Fruit fly (Drosophila melanogaster) whole organism, prepupa: Measurements from ENCODE around the gene CG42655.

Experiments used
- Blimp-1 ChIP-seq: fragments of 200-800 bp; sonication (Bioruptor generic); optimal IDR thresholded peaks from 3 replicates; lab custom pipeline; 2017; ENCODE audit warnings: missing biosample characterization, missing genetic modification characterization, mild to moderate bottlenecking, moderate library complexity, missing genetic modification reagents
- CG10631 ChIP-seq: fragments of 200-800 bp; sonication (Bioruptor generic); optimal IDR thresholded peaks from 2 replicates; lab custom pipeline; 2016; ENCODE audit warnings: missing biosample characterization, missing genetic modification characterization
- CG10669 ChIP-seq: fragments of 200-800 bp; sonication (Bioruptor generic); optimal IDR thresholded peaks from 3 replicates; lab custom pipeline; 2018; ENCODE audit warnings: missing biosample characterization, mild to moderate bottlenecking, missing genetic modification characterization, moderate library complexity
- CG11294 ChIP-seq: fragments of 200-800 bp; sonication (Bioruptor generic); IDR thresholded peaks from 2 replicates; pipeline ENCODE4 v1.3.6; 2022; ENCODE audit warnings: missing biosample characterization, missing genetic modification characterization
- CG11762 ChIP-seq: fragments of 200-800 bp; sonication (Bioruptor generic); optimal IDR thresholded peaks from 3 replicates; lab custom pipeline; 2016; ENCODE audit warnings: missing biosample characterization, missing genetic modification characterization; ENCODE audit not compliant: insufficient read depth
- CG11902 ChIP-seq: fragments of 200-800 bp; sonication (Bioruptor generic); optimal IDR thresholded peaks from 3 replicates; lab custom pipeline; 2016; ENCODE audit warnings: missing biosample characterization, missing genetic modification characterization
- CG15336 ChIP-seq: fragments of 200-800 bp; sonication (Bioruptor generic); IDR thresholded peaks from 2 replicates; pipeline ENCODE4 v1.3.6; 2022; ENCODE audit warnings: missing biosample characterization, missing genetic modification characterization
- CG1621 ChIP-seq: fragments of 200-800 bp; sonication (Bioruptor generic); optimal IDR thresholded peaks from 3 replicates; lab custom pipeline; 2018; ENCODE audit warnings: missing biosample characterization, mild to moderate bottlenecking, missing genetic modification characterization
- CG3032 ChIP-seq: fragments of 200-800 bp; optimal IDR thresholded peaks from 2 replicates; lab custom pipeline; 2019; ENCODE audit warnings: missing biosample characterization, mild to moderate bottlenecking, missing genetic modification characterization, moderate library complexity
- CG31627 ChIP-seq: fragments of 200-800 bp; sonication (Bioruptor generic); optimal IDR thresholded peaks from 3 replicates; lab custom pipeline; 2016; ENCODE audit warnings: missing biosample characterization, missing genetic modification characterization
- CG32006 ChIP-seq: fragments of 200-800 bp; sonication (Bioruptor generic); optimal IDR thresholded peaks from 3 replicates; lab custom pipeline; 2017; ENCODE audit warnings: missing biosample characterization, mild to moderate bottlenecking, missing genetic modification characterization
- CG34406 ChIP-seq: fragments of 200-800 bp; sonication (Bioruptor generic); optimal IDR thresholded peaks from 3 replicates; lab custom pipeline; 2016; ENCODE audit warnings: missing biosample characterization, missing genetic modification characterization
- CG3919 ChIP-seq: fragments of 200-800 bp; sonication (Bioruptor generic); optimal IDR thresholded peaks from 3 replicates; lab custom pipeline; 2016; ENCODE audit warnings: missing biosample characterization, missing genetic modification characterization
- CG6163 ChIP-seq: fragments of 200-800 bp; sonication (Bioruptor generic); IDR thresholded peaks from 3 replicates; pipeline ENCODE4 v1.3.6; 2022; ENCODE audit warnings: missing biosample characterization, missing genetic modification characterization
- CG6276 ChIP-seq: fragments of 200-800 bp; sonication (Bioruptor generic); optimal IDR thresholded peaks from 2 replicates; lab custom pipeline; 2017; ENCODE audit warnings: missing biosample characterization, mild to moderate bottlenecking, missing genetic modification characterization
- CG6808 ChIP-seq: fragments of 200-800 bp; sonication (Bioruptor generic); optimal IDR thresholded peaks from 3 replicates; lab custom pipeline; 2017; ENCODE audit warnings: missing biosample characterization, missing genetic modification characterization, mild to moderate bottlenecking, moderate library complexity, missing genetic modification reagents
- CG6854 ChIP-seq: fragments of 200-800 bp; sonication (Bioruptor generic); optimal IDR thresholded peaks from 2 replicates; lab custom pipeline; 2017; ENCODE audit warnings: missing biosample characterization, mild to moderate bottlenecking, missing genetic modification characterization
- CG7368 ChIP-seq: fragments of 200-800 bp; sonication (Bioruptor generic); optimal IDR thresholded peaks from 3 replicates; lab custom pipeline; 2016; ENCODE audit warnings: missing biosample characterization, missing genetic modification characterization
- CG8632 ChIP-seq: fragments of 200-800 bp; sonication (Bioruptor generic); optimal IDR thresholded peaks from 3 replicates; lab custom pipeline; 2016; ENCODE audit warnings: missing biosample characterization, missing genetic modification characterization
- CG9139 ChIP-seq: fragments of 200-800 bp; sonication (Bioruptor generic); optimal IDR thresholded peaks from 3 replicates; lab custom pipeline; 2017; ENCODE audit warnings: missing biosample characterization, mild to moderate bottlenecking, missing genetic modification characterization
- Eip75B ChIP-seq: fragments of 200-800 bp; sonication (Bioruptor generic); optimal IDR thresholded peaks from 3 replicates; lab custom pipeline; 2016; ENCODE audit warnings: missing biosample characterization, missing genetic modification characterization
- Eip78C ChIP-seq: fragments of 200-800 bp; sonication (Bioruptor generic); peaks from one replicate; lab custom pipeline; 2016; ENCODE audit warnings: missing biosample characterization, missing genetic modification characterization
- Eip93F ChIP-seq: fragments of 200-800 bp; sonication (Bioruptor generic); optimal IDR thresholded peaks from 2 replicates; lab custom pipeline; 2016; ENCODE audit warnings: missing biosample characterization, mild to moderate bottlenecking, missing genetic modification characterization
- Ets21C ChIP-seq: fragments of 200-800 bp; sonication (Bioruptor generic); optimal IDR thresholded peaks from 3 replicates; lab custom pipeline; 2016; ENCODE audit warnings: missing biosample characterization, missing genetic modification characterization
- Ets96B ChIP-seq: fragments of 200-800 bp; optimal IDR thresholded peaks from 2 replicates; lab custom pipeline; 2019; ENCODE audit warnings: missing biosample characterization, mild to moderate bottlenecking, missing genetic modification characterization, moderate library complexity
- Gug ChIP-seq: fragments of 200-800 bp; sonication (Bioruptor generic); IDR thresholded peaks from 2 replicates; pipeline ENCODE4 v1.3.6; 2022; ENCODE audit warnings: missing biosample characterization, missing genetic modification characterization
- Hr4 ChIP-seq: fragments of 200-800 bp; sonication (Bioruptor generic); optimal IDR thresholded peaks from 3 replicates; lab custom pipeline; 2016; ENCODE audit warnings: missing biosample characterization, missing genetic modification characterization
- Lpt ChIP-seq: fragments of 200-800 bp; sonication (Bioruptor generic); optimal IDR thresholded peaks from 3 replicates; lab custom pipeline; 2016; ENCODE audit warnings: missing biosample characterization, missing genetic modification characterization
- Met ChIP-seq: fragments of 200-800 bp; sonication (Bioruptor generic); optimal IDR thresholded peaks from 3 replicates; lab custom pipeline; 2016; ENCODE audit warnings: missing biosample characterization, missing genetic modification characterization
- OdsH ChIP-seq: fragments of 200-800 bp; sonication (Bioruptor generic); optimal IDR thresholded peaks from 3 replicates; lab custom pipeline; 2016; ENCODE audit warnings: missing biosample characterization, missing genetic modification characterization
- Smox ChIP-seq: fragments of 200-800 bp; sonication (Bioruptor generic); optimal IDR thresholded peaks from 3 replicates; lab custom pipeline; 2016; ENCODE audit warnings: missing biosample characterization, missing genetic modification characterization
- Sox102F ChIP-seq: fragments of 200-800 bp; sonication (Bioruptor generic); optimal IDR thresholded peaks from 2 replicates; lab custom pipeline; 2016; ENCODE audit warnings: missing biosample characterization, mild to moderate bottlenecking, missing genetic modification characterization
- Sox14 ChIP-seq: fragments of 200-800 bp; sonication (Bioruptor generic); optimal IDR thresholded peaks from 3 replicates; lab custom pipeline; 2016; ENCODE audit warnings: missing biosample characterization, missing genetic modification characterization
- Sox15 ChIP-seq: fragments of 200-800 bp; sonication (Bioruptor generic); optimal IDR thresholded peaks from 3 replicates; lab custom pipeline; 2016; ENCODE audit warnings: missing biosample characterization, missing genetic modification characterization
- achi ChIP-seq: fragments of 200-800 bp; sonication (Bioruptor generic); optimal IDR thresholded peaks from 3 replicates; lab custom pipeline; 2016; ENCODE audit warnings: missing biosample characterization, missing genetic modification characterization
- cyc ChIP-seq: fragments of 200-800 bp; sonication (Bioruptor generic); optimal IDR thresholded peaks from 3 replicates; lab custom pipeline; 2016; ENCODE audit warnings: missing biosample characterization, missing genetic modification characterization
- dac ChIP-seq: fragments of 200-800 bp; sonication (Bioruptor generic); optimal IDR thresholded peaks from 2 replicates; lab custom pipeline; 2017; ENCODE audit warnings: missing biosample characterization, mild to moderate bottlenecking, missing genetic modification characterization
- dsx ChIP-seq: fragments of 200-800 bp; optimal IDR thresholded peaks from 3 replicates; lab custom pipeline; 2019; ENCODE audit warnings: missing biosample characterization, mild to moderate bottlenecking, missing genetic modification characterization, moderate library complexity; ENCODE audit not compliant: poor library complexity, severe bottlenecking
- eg ChIP-seq: fragments of 200-800 bp; sonication (Bioruptor generic); IDR thresholded peaks from 3 replicates; pipeline ENCODE4 v1.3.6; 2022; ENCODE audit warnings: missing biosample characterization, missing genetic modification characterization
- fd59A ChIP-seq: fragments of 200-800 bp; sonication (Bioruptor generic); optimal IDR thresholded peaks from 2 replicates; lab custom pipeline; 2017; ENCODE audit warnings: missing biosample characterization, mild to moderate bottlenecking, missing genetic modification characterization, missing genetic modification reagents
- fd85E ChIP-seq: fragments of 200-800 bp; sonication (Bioruptor generic); optimal IDR thresholded peaks from 3 replicates; lab custom pipeline; 2016; ENCODE audit warnings: missing biosample characterization, missing genetic modification characterization
- salr ChIP-seq, 2 experiments: fragments of 200-800 bp; sonication (Bioruptor generic); optimal IDR thresholded peaks; 3 replicates each; lab custom pipeline; 2016 to 2018; ENCODE audit warnings: missing biosample characterization in 2 of 2, missing genetic modification characterization in 2 of 2, mild to moderate bottlenecking in 1 of 2
- spab ChIP-seq: fragments of 200-800 bp; sonication (Bioruptor generic); optimal IDR thresholded peaks from 2 replicates; lab custom pipeline; 2017; ENCODE audit warnings: missing biosample characterization, mild to moderate bottlenecking, missing genetic modification characterization, missing genetic modification reagents
- ss ChIP-seq, 2 experiments: fragments of 200-800 bp; sonication (Bioruptor generic); optimal IDR thresholded peaks; 2 replicates in 1 of 2; 3 replicates in 1 of 2; lab custom pipeline; 2017 to 2018; ENCODE audit warnings: mild to moderate bottlenecking in 2 of 2, missing biosample characterization in 2 of 2, missing genetic modification characterization in 2 of 2, moderate library complexity in 1 of 2
- topi ChIP-seq: fragments of 200-800 bp; sonication (Bioruptor generic); optimal IDR thresholded peaks from 3 replicates; lab custom pipeline; 2016; ENCODE audit warnings: missing biosample characterization, missing genetic modification characterization
- vri ChIP-seq: fragments of 200-800 bp; sonication (Bioruptor generic); optimal IDR thresholded peaks from 3 replicates; lab custom pipeline; 2016; ENCODE audit warnings: missing biosample characterization, mild to moderate bottlenecking, missing genetic modification characterization

The CG42655 gene

DNA sequence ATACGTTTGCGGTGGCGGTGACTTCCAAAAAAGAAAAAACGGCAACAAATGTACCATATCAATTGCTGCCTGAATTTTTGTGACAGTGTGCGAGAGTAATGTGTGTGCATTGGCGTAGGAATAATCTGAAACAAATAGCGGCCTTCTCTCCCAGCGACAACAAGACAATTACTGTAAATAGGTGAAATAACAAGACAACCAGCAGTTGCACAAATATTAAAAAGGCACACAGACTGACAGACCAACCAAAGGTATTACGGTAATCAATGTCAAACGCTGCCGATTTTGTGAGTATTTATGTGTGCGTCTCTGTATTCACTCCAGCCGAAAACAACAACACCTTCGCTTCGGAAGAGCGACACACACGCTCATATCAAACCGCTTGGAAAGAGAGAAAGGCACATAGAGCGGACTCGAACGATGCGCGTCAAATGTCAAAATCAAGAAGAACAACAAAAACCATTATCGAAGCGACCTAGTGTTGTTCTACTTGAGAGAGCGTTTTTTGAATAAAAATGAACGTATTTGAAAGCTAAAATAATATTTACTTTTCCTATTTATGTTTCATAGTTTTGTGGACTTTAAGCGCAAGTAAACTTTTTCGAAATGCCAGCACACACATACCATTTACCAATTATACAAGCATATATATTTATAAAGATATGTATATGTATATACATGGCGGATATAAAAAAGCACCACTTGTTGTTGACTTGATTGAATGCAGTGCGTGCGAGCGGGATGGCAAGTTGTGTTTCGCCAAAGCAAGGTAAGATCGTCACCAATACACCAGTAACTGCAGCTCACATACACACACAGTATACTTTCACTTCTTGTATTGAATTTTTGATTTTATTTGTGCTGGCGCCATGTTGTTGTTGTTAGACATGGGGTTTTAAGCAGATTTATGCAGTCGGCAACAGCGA lies 46.5 kb downstream of the CG42655 start (continued):
- TF ChIP-seq CG3919 (peak; percentile 23), fd85E (GFP tag; lab: Kevin White, UChicago) (no peak), CG6854 (GFP tag; lab: Kevin White, UChicago) (no peak), ss (GFP tag; optimal IDR thresholded peaks at IDR 0.05; lab: Kevin White, UChicago) (no peak), CG6276 (GFP tag; lab: Kevin White, UChicago) (no peak), Eip93F (GFP tag; lab: Kevin White, UChicago) (peak; percentile 38), Hr4 (GFP tag; lab: Kevin White, UChicago) (no peak), Smox (no peak), CG34406 (GFP tag; lab: Kevin White, UChicago) (no peak), CG10631 (GFP tag; lab: Kevin White, UChicago) (no peak), Blimp-1 (GFP tag; lab: Kevin White, UChicago) (peak; percentile 96), CG8632 (no peak), Gug (GFP tag; lab: Robert Waterston, UW) (no peak), Lpt (GFP tag; lab: Kevin White, UChicago) (no peak), eg (no peak), CG3032 (no peak), Sox14 (GFP tag; lab: Kevin White, UChicago) (no peak), achi (GFP tag; lab: Kevin White, UChicago) (no peak), CG6163 (GFP tag; lab: Robert Waterston, UW) (no peak), CG11294 (GFP tag; lab: Robert Waterston, UW) (no peak), CG7368 (GFP tag; lab: Kevin White, UChicago) (no peak), CG15336 (GFP tag; lab: Robert Waterston, UW) (no peak), Eip78C (peak; percentile 78), CG9139 (no peak), CG32006 (GFP tag; lab: Kevin White, UChicago) (no peak), topi (no peak), OdsH (GFP tag; lab: Kevin White, UChicago) (no peak), dsx (peak; percentile 57), Ets96B (tag; lab: Kevin White, UChicago) (no peak), CG11902 (no peak), cyc (GFP tag; lab: Kevin White, UChicago) (no peak), Sox102F (GFP tag; lab: Kevin White, UChicago) (peak; percentile 10), Ets21C (GFP tag; lab: Kevin White, UChicago) (no peak), Met (GFP tag; lab: Kevin White, UChicago) (no peak), salr (GFP tag; optimal IDR thresholded peaks at IDR 0.05; lab: Kevin White, UChicago) (peak in 1 of 2 experiments; percentile 17), Eip75B (GFP tag; lab: Kevin White, UChicago) (no peak)

DNA sequence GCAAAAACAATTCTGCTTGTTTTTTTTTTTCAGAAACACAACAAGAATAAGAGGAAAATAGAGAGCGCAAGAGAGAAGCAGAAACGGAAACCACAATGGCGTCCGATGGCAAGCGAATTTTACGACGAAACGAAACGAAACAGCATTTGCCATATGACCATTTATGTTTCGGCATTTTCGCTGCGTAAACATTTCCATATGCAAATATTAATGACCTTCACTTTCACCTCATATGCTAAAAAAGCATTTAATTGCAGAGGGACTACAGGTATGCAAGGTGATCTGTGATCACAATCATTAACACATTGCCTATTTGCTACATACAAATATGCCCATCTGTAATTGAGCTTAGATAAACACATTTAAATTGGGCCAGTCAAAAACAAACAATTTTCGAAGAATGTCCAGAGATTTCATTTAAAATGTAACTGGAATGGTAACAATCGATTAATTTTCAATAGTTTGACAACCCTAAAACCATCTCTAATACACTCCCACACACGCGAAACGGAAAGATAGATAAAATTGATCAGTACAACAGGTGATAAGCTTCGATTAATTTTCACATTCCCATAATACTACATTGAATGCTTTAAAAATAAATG lies 47.3 kb downstream of the CG42655 start:
- TF ChIP-seq Met (GFP tag; lab: Kevin White, UChicago), result no peak
- TF ChIP-seq Gug (GFP tag; lab: Robert Waterston, UW), result no peak
- no peak for TF ChIP-seq dac
- no peak for TF ChIP-seq ss (GFP tag; optimal IDR thresholded peaks at IDR 0.05; lab: Kevin White, UChicago)
- no peak for TF ChIP-seq CG6808 (GFP tag; lab: Kevin White, UChicago)
- no peak for TF ChIP-seq CG11762
- TF ChIP-seq fd59A (GFP tag; lab: Kevin White, UChicago), result no peak
- 0 out of 3 replicates have a peak, but pooled peaks have one; percentile 13 for TF ChIP-seq eg
- no peak for TF ChIP-seq OdsH (GFP tag; lab: Kevin White, UChicago)
- no peak for TF ChIP-seq Sox102F (GFP tag; lab: Kevin White, UChicago)
- TF ChIP-seq Sox15, result no peak
- TF ChIP-seq Eip78C, result peak; percentile 59
- peak; percentile 6 for TF ChIP-seq CG32006 (GFP tag; lab: Kevin White, UChicago)
- TF ChIP-seq fd85E (GFP tag; lab: Kevin White, UChicago), result no peak
- TF ChIP-seq CG31627 (GFP tag; lab: Kevin White, UChicago), result no peak
- TF ChIP-seq CG1621 (tag; lab: Kevin White, UChicago), result no peak
- no peak for TF ChIP-seq Ets96B (tag; lab: Kevin White, UChicago)
- TF ChIP-seq vri (GFP tag; lab: Kevin White, UChicago), result no peak
- no peak for TF ChIP-seq CG10669 (GFP tag; lab: Kevin White, UChicago)
- no peak for TF ChIP-seq spab
- TF ChIP-seq, all 60 proteins: peak for 3
